Worm (Caenorhabditis elegans): Measurements from ENCODE around the gene slc-36.5.

- no peak for TF ChIP-seq lin-15B (tag; optimal IDR thresholded peaks at IDR 0.05)
- no peak for TF ChIP-seq aly-2 (tag; optimal IDR thresholded peaks at IDR 0.05)
- no peak for TF ChIP-seq egl-27 (tag; optimal IDR thresholded peaks at IDR 0.05)
- no peak for TF ChIP-seq dmd-8 (GFP tag; IDR thresholded peaks at IDR 0.05)
- no peak for TF ChIP-seq nhr-11 (tag; optimal IDR thresholded peaks at IDR 0.05)
- TF ChIP-seq fos-1 (tag; optimal IDR thresholded peaks at IDR 0.05): no peak
- no peak for TF ChIP-seq hlh-30 (tag; optimal IDR thresholded peaks at IDR 0.05; ENCODE audit: insufficient read depth)
- TF ChIP-seq nhr-28 (tag; optimal IDR thresholded peaks at IDR 0.05): no peak
- TF ChIP-seq ZK546.5 (tag; optimal IDR thresholded peaks at IDR 0.05): no peak
Measured at ce11 chrII:6851938-6852337, 24.9 kb downstream of the slc-36.5 start, which contains the start of gene C04A2.15.
